Worm (Caenorhabditis elegans): Measurements from ENCODE around the gene fars-3.

DNA sequence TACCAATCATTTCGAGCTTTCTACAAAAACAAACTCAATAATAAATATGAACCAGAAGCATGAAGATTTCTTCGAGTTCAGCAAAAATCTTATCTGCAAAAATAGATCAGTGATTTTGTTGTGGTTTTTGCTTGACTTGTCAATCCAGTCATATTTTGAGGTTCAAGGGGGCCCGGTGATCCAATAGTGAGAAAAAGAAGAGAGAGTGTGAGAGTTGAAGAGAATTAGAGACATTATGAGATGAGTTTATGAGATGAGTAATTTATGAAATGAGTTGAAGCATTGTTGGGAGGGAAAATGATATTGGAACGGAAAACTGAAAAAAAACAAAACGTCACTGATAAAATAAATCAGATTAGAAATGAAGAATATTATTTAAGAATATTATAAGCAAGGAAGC, 44.3 kb downstream of the fars-3 start, which contains the start of gene T13H5.1:
- TF ChIP-seq nhr-77 (tag; optimal IDR thresholded peaks at IDR 0.05) (no peak), ama-1 (optimal IDR thresholded peaks at IDR 0.05) (no peak), ceh-62 (tag; optimal IDR thresholded peaks at IDR 0.05) (no peak), dpl-1 (GFP tag; optimal IDR thresholded peaks at IDR 0.05) (no peak), F37D6.2 (tag; optimal IDR thresholded peaks at IDR 0.05) (no peak), pqm-1 (tag; optimal IDR thresholded peaks at IDR 0.05) (no peak), zag-1 (tag; optimal IDR thresholded peaks at IDR 0.05) (no peak), pha-4 (GFP tag; IDR thresholded peaks at IDR 0.05) (no peak), pha-4 (tag; optimal IDR thresholded peaks at IDR 0.05) (no peak), mdt-29 (GFP tag; IDR thresholded peaks at IDR 0.05) (no peak), ZK337.2 (GFP tag; IDR thresholded peaks at IDR 0.05) (no peak)
